Fruit fly (Drosophila melanogaster) whole organism, embryonic: Measurements from ENCODE around the gene CG42535.

Experiments
- Adf1 ChIP-seq: fragments of 200-800 bp; sonication (Bioruptor generic); IDR thresholded peaks from 2 replicates; pipeline ENCODE4 v1.3.6; 2022; ENCODE audit warnings: missing biosample characterization, missing genetic modification characterization
- Bgb ChIP-seq: fragments of 200-800 bp; sonication (Bioruptor generic); IDR thresholded peaks from 2 replicates; pipeline ENCODE4 v1.3.6; 2022; ENCODE audit warnings: missing biosample characterization, missing genetic modification characterization; ENCODE audit not compliant: partially characterized antibody
- CG10147 ChIP-seq: fragments of 200-800 bp; sonication (Bioruptor generic); optimal IDR thresholded peaks from 2 replicates; lab custom pipeline; 2019; ENCODE audit warnings: missing biosample characterization, mild to moderate bottlenecking, missing genetic modification characterization, moderate library complexity
- CG10366 ChIP-seq: fragments of 200-800 bp; sonication (Bioruptor generic); IDR thresholded peaks from 2 replicates; pipeline ENCODE4 v1.3.6; 2022; ENCODE audit warnings: missing biosample characterization, missing genetic modification characterization
- CG11085 ChIP-seq: fragments of 200-800 bp; sonication (Bioruptor generic); IDR thresholded peaks from 2 replicates; pipeline ENCODE4 v1.3.6; 2022; ENCODE audit warnings: missing biosample characterization, missing genetic modification characterization
- CG11504 ChIP-seq: fragments of 200-800 bp; sonication (Bioruptor generic); optimal IDR thresholded peaks from 3 replicates; lab custom pipeline; 2019; ENCODE audit warnings: missing biosample characterization, mild to moderate bottlenecking, missing genetic modification characterization, moderate library complexity
- CG12299 ChIP-seq: fragments of 200-800 bp; sonication (Bioruptor generic); optimal IDR thresholded peaks from 2 replicates; lab custom pipeline; 2018; ENCODE audit warnings: missing biosample characterization, mild to moderate bottlenecking, missing genetic modification characterization
- CG14050 ChIP-seq: fragments of 200-800 bp; sonication (Bioruptor generic); IDR thresholded peaks from 3 replicates; pipeline ENCODE4 v1.3.6; 2022; ENCODE audit warnings: missing biosample characterization, missing genetic modification characterization
- CG14965 ChIP-seq: fragments of 200-800 bp; sonication (Bioruptor generic); optimal IDR thresholded peaks from 2 replicates; lab custom pipeline; 2016; ENCODE audit warnings: missing biosample characterization, missing genetic modification characterization, borderline replicate concordance
- CG15479 ChIP-seq: fragments of 200-800 bp; sonication (Bioruptor generic); optimal IDR thresholded peaks from 3 replicates; lab custom pipeline; 2019; ENCODE audit warnings: missing biosample characterization, mild to moderate bottlenecking, missing genetic modification characterization, moderate library complexity
- CG16779 ChIP-seq: fragments of 200-800 bp; sonication (Bioruptor generic); IDR thresholded peaks from 2 replicates; pipeline ENCODE4 v1.3.6; 2022; ENCODE audit warnings: missing biosample characterization, missing genetic modification characterization
- CG17328 ChIP-seq: fragments of 200-800 bp; sonication (Bioruptor generic); IDR thresholded peaks from 2 replicates; pipeline ENCODE4 v1.3.6; 2022; ENCODE audit warnings: missing biosample characterization, missing genetic modification characterization
- CG30403 ChIP-seq: fragments of 200-800 bp; sonication (Bioruptor generic); optimal IDR thresholded peaks from 3 replicates; lab custom pipeline; 2016; ENCODE audit warnings: missing biosample characterization, missing genetic modification characterization
- CG34376 ChIP-seq: fragments of 200-800 bp; sonication (Bioruptor generic); optimal IDR thresholded peaks from 2 replicates; lab custom pipeline; 2018; ENCODE audit warnings: missing biosample characterization, mild to moderate bottlenecking, missing genetic modification characterization
- CG3995 ChIP-seq: fragments of 200-800 bp; sonication (Bioruptor generic); optimal IDR thresholded peaks from 3 replicates; lab custom pipeline; 2016; ENCODE audit warnings: missing biosample characterization, missing genetic modification characterization
- CG7987 ChIP-seq: fragments of 200-800 bp; sonication (Bioruptor generic); optimal IDR thresholded peaks from 2 replicates; lab custom pipeline; 2018; ENCODE audit warnings: missing biosample characterization, mild to moderate bottlenecking, missing genetic modification characterization, moderate library complexity
- CG8089 ChIP-seq: fragments of 200-800 bp; sonication (Bioruptor generic); optimal IDR thresholded peaks from 3 replicates; lab custom pipeline; 2016; ENCODE audit warnings: missing biosample characterization, missing genetic modification characterization
- CG8359 ChIP-seq: fragments of 200-800 bp; sonication (Bioruptor generic); optimal IDR thresholded peaks from 2 replicates; lab custom pipeline; 2017; ENCODE audit warnings: missing biosample characterization, mild to moderate bottlenecking, missing genetic modification characterization, borderline replicate concordance
- CG8478 ChIP-seq: fragments of >200 bp; optimal IDR thresholded peaks from 2 replicates; lab custom pipeline; 2018
- D19A ChIP-seq: fragments of 200-800 bp; optimal IDR thresholded peaks from 3 replicates; lab custom pipeline; 2019; ENCODE audit warnings: missing biosample characterization, mild to moderate bottlenecking, missing genetic modification characterization, moderate library complexity
- Hmx ChIP-seq: fragments of 200-800 bp; sonication (Bioruptor generic); optimal IDR thresholded peaks from 2 replicates; lab custom pipeline; 2016; ENCODE audit warnings: missing biosample characterization, missing genetic modification characterization
- Hr3 ChIP-seq: fragments of 200-800 bp; sonication (Bioruptor generic); optimal IDR thresholded peaks from 3 replicates; lab custom pipeline; 2016; ENCODE audit warnings: missing biosample characterization, missing genetic modification characterization
- MESR4 ChIP-seq: fragments of 200-800 bp; sonication (Bioruptor generic); optimal IDR thresholded peaks from 2 replicates; lab custom pipeline; 2018; ENCODE audit warnings: missing biosample characterization, mild to moderate bottlenecking, missing genetic modification characterization, moderate library complexity
- Opbp ChIP-seq: fragments of 200-800 bp; sonication (Bioruptor generic); IDR thresholded peaks from 3 replicates; pipeline ENCODE4 v1.3.6; 2022; ENCODE audit warnings: missing biosample characterization, missing genetic modification characterization; ENCODE audit not compliant: partially characterized antibody
- Scr ChIP-seq: fragments of 200-800 bp; sonication (Bioruptor generic); IDR thresholded peaks from 2 replicates; pipeline ENCODE4 v1.3.6; 2022; ENCODE audit warnings: missing biosample characterization, missing genetic modification characterization; ENCODE audit not compliant: partially characterized antibody
- Sox102F ChIP-seq: fragments of 200-800 bp; sonication (Bioruptor generic); optimal IDR thresholded peaks from 2 replicates; lab custom pipeline; 2018; ENCODE audit warnings: missing biosample characterization, mild to moderate bottlenecking, missing genetic modification characterization, moderate library complexity
- Vsx1 ChIP-seq: fragments of 200-800 bp; sonication (Bioruptor generic); optimal IDR thresholded peaks from 2 replicates; lab custom pipeline; 2017; ENCODE audit warnings: missing biosample characterization, mild to moderate bottlenecking, missing genetic modification characterization, missing genetic modification reagents
- YL-1 ChIP-seq: fragments of 200-800 bp; sonication (Bioruptor generic); optimal IDR thresholded peaks from 3 replicates; lab custom pipeline; 2017; ENCODE audit warnings: missing biosample characterization, mild to moderate bottlenecking, missing genetic modification characterization
- aop ChIP-seq: fragments of 200-800 bp; sonication (Bioruptor generic); IDR thresholded peaks from 2 replicates; pipeline ENCODE4 v1.3.6; 2022; ENCODE audit warnings: missing biosample characterization, missing genetic modification characterization
- bigmax ChIP-seq: fragments of 200-800 bp; sonication (Bioruptor generic); optimal IDR thresholded peaks from 2 replicates; lab custom pipeline; 2018; ENCODE audit warnings: missing biosample characterization, mild to moderate bottlenecking, missing genetic modification characterization
- chn ChIP-seq: fragments of 200-800 bp; sonication (Bioruptor generic); optimal IDR thresholded peaks from 2 replicates; lab custom pipeline; 2016; ENCODE audit warnings: missing biosample characterization, missing genetic modification characterization
- corto ChIP-seq: fragments of 200-800 bp; sonication (Bioruptor generic); optimal IDR thresholded peaks from 2 replicates; lab custom pipeline; 2016; ENCODE audit warnings: missing biosample characterization, mild to moderate bottlenecking, missing genetic modification characterization, moderate library complexity
- cwo ChIP-seq: fragments of 200-800 bp; sonication (Bioruptor generic); optimal IDR thresholded peaks from 3 replicates; lab custom pipeline; 2017; ENCODE audit warnings: missing biosample characterization, missing genetic modification characterization, mild to moderate bottlenecking, moderate library complexity, missing genetic modification reagents
- emc ChIP-seq: fragments of 200-800 bp; sonication (Bioruptor generic); optimal IDR thresholded peaks from 2 replicates; lab custom pipeline; 2016; ENCODE audit warnings: missing biosample characterization, missing genetic modification characterization
- esg ChIP-seq: fragments of 200-800 bp; sonication (Bioruptor generic); conservative IDR thresholded peaks from 2 replicates; pipeline ENCODE4 v1.3.6; 2022; ENCODE audit warnings: missing biosample characterization, missing genetic modification characterization
- eyg ChIP-seq: fragments of 200-800 bp; sonication (Bioruptor generic); optimal IDR thresholded peaks from 3 replicates; lab custom pipeline; 2016; ENCODE audit warnings: missing biosample characterization, missing genetic modification characterization
- gt ChIP-seq: fragments of 200-800 bp; sonication (Bioruptor generic); IDR thresholded peaks from 2 replicates; pipeline ENCODE4 v1.3.6; 2022; ENCODE audit warnings: missing biosample characterization, missing genetic modification characterization
- luna ChIP-seq: fragments of 200-800 bp; sonication (Bioruptor generic); optimal IDR thresholded peaks from 2 replicates; lab custom pipeline; 2016; ENCODE audit warnings: missing biosample characterization, missing genetic modification characterization
- mam ChIP-seq: fragments of 200-800 bp; sonication (Bioruptor generic); optimal IDR thresholded peaks from 3 replicates; lab custom pipeline; 2016; ENCODE audit warnings: missing biosample characterization, missing genetic modification characterization
- org-1 ChIP-seq: fragments of 200-800 bp; sonication (Bioruptor generic); optimal IDR thresholded peaks from 2 replicates; lab custom pipeline; 2017; ENCODE audit warnings: missing biosample characterization, missing genetic modification characterization
- pho ChIP-seq: fragments of 200-800 bp; sonication (Bioruptor generic); optimal IDR thresholded peaks from 2 replicates; lab custom pipeline; 2016; ENCODE audit warnings: missing biosample characterization, missing genetic modification characterization
- pita ChIP-seq: fragments of 200-800 bp; sonication (Bioruptor generic); optimal IDR thresholded peaks from 2 replicates; lab custom pipeline; 2017; ENCODE audit warnings: missing biosample characterization, mild to moderate bottlenecking, missing genetic modification characterization
- pnt ChIP-seq: fragments of 200-800 bp; sonication (Bioruptor generic); optimal IDR thresholded peaks from 3 replicates; lab custom pipeline; 2016; ENCODE audit warnings: missing biosample characterization, missing genetic modification characterization
- prd ChIP-seq, 3 experiments: fragments of >200 bp in 2 of 3; fragments of 200-800 bp in 1 of 3; sonication (Bioruptor generic) in 1 of 3; optimal IDR thresholded peaks in 2 of 3; IDR thresholded peaks in 1 of 3; 2 replicates in 2 of 3; 3 replicates in 1 of 3; pipeline versions ENCODE4 v1.3.6 to Lab custom; 2017 to 2022; ENCODE audit warnings: missing biosample characterization in 1 of 3, missing genetic modification characterization in 1 of 3
- shn ChIP-seq: fragments of 200-800 bp; sonication (Bioruptor generic); optimal IDR thresholded peaks from 3 replicates; lab custom pipeline; 2016; ENCODE audit warnings: missing biosample characterization, missing genetic modification characterization
- sna ChIP-seq: fragments of 200-800 bp; sonication (Bioruptor generic); IDR thresholded peaks from 2 replicates; pipeline ENCODE4 v1.3.6; 2022; ENCODE audit warnings: missing biosample characterization, missing genetic modification characterization; ENCODE audit not compliant: partially characterized antibody
- ssp ChIP-seq: fragments of 200-800 bp; sonication (Bioruptor generic); IDR thresholded peaks from 2 replicates; pipeline ENCODE4 v1.3.6; 2022; ENCODE audit warnings: missing biosample characterization, missing genetic modification characterization
- stc ChIP-seq: fragments of 200-800 bp; sonication (Bioruptor generic); IDR thresholded peaks from 2 replicates; pipeline ENCODE4 v1.3.6; 2022; ENCODE audit warnings: missing biosample characterization, missing genetic modification characterization
- wor ChIP-seq: fragments of 200-800 bp; sonication (Bioruptor generic); IDR thresholded peaks from 2 replicates; pipeline ENCODE4 v1.3.6; 2022; ENCODE audit warnings: missing biosample characterization, missing genetic modification characterization
- zen2 ChIP-seq: fragments of 200-800 bp; sonication (Bioruptor generic); IDR thresholded peaks from 3 replicates; pipeline ENCODE4 v1.3.6; 2022; ENCODE audit warnings: missing biosample characterization, missing genetic modification characterization; ENCODE audit not compliant: partially characterized antibody

CG42535 gene

DNA sequence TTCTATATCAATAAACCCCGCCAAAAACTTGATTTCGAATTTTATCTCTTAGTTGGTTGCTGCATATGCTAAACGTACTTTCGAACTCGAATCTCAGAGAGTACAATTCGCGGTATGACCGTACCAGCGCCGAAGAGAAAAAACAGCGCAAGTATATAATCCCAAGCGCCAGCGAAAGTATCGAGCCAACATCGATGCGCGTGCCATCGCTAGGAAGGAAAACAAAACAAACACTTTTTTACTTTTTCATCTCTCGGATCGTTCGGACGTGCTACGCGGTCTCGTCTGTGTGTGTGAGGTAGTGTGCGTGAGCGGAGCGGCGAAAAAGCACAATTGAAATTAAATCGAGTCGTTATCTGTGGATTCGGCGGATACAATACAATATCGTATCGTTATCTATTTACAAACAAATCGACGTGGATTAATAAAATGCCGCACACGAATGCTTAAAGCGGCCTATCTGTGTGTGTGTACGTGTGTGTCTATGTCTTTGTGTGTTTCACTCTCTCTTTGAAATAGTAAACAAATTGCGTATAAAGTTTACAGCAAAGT lies 33.9 kb upstream of the CG42535 start, which contains the start of gene simj (continued):
- TF ChIP-seq D19A, result peak; percentile 48
- 0 out of 2 replicates have a peak, but pooled peaks have one; percentile 27 for TF ChIP-seq CG16779 (GFP tag; lab: Robert Waterston, UW)
- no peak for TF ChIP-seq Hr3 (GFP tag; lab: Kevin White, UChicago)
- no peak for TF ChIP-seq CG14050 (GFP tag; lab: Robert Waterston, UW)
- TF ChIP-seq Sox102F (GFP tag; lab: Kevin White, UChicago), result no peak
- TF ChIP-seq Scr (GFP tag; lab: Robert Waterston, UW), result peak; percentile 87
- peak; percentile 68; the same call in 1 of the 2 replicates for TF ChIP-seq Adf1 (GFP tag; lab: Robert Waterston, UW)
- TF ChIP-seq pnt (GFP tag; lab: Kevin White, UChicago), result no peak
- TF ChIP-seq gt, result no peak
- peak; percentile 94 for TF ChIP-seq Opbp (GFP tag; lab: Robert Waterston, UW)
- TF ChIP-seq aop (GFP tag; lab: Robert Waterston, UW), result no peak
- TF ChIP-seq org-1 (GFP tag; lab: Kevin White, UChicago), result no peak
- peak; percentile 31 for TF ChIP-seq CG8359 (GFP tag; lab: Kevin White, UChicago)
- TF ChIP-seq CG11504 (tag; lab: Kevin White, UChicago), result peak; percentile 55
- TF ChIP-seq CG17328, result peak; percentile 38
- no peak for TF ChIP-seq CG15479 (GFP tag; lab: Kevin White, UChicago)
- no peak for TF ChIP-seq YL-1 (GFP tag; lab: Kevin White, UChicago)
- TF ChIP-seq sna, result peak; percentile 81
- peak; percentile 94 for TF ChIP-seq Bgb (GFP tag; lab: Robert Waterston, UW)
- peak; percentile 4 for TF ChIP-seq shn (GFP tag; lab: Kevin White, UChicago)
- peak; percentile 88 for TF ChIP-seq CG34376 (GFP tag; lab: Kevin White, UChicago)
- no peak for TF ChIP-seq cwo (GFP tag; lab: Kevin White, UChicago)
- no peak for TF ChIP-seq CG8478
- TF ChIP-seq Vsx1 (GFP tag; lab: Kevin White, UChicago), result no peak
- no peak for TF ChIP-seq CG3995 (GFP tag; lab: Kevin White, UChicago)
- TF ChIP-seq mam (GFP tag; lab: Kevin White, UChicago), result peak; percentile 40
- peak; percentile 64 for TF ChIP-seq CG12299
- no peak for TF ChIP-seq emc
- no peak; the same call in 1 of the 2 replicates for TF ChIP-seq stc (GFP tag; lab: Robert Waterston, UW)
- TF ChIP-seq bigmax, result peak; percentile 67
- no peak for TF ChIP-seq prd (optimal IDR thresholded peaks at IDR 0.05; lab: Kevin White, UChicago)
- 0 out of 3 replicates have a peak, but pooled peaks have one; percentile 8 for TF ChIP-seq prd (GFP tag; IDR thresholded peaks at IDR 0.05; lab: Robert Waterston, UW)
- TF ChIP-seq CG10147, result peak; percentile 2
- TF ChIP-seq ssp (GFP tag; lab: Robert Waterston, UW), result no peak
- TF ChIP-seq CG10366 (GFP tag; lab: Robert Waterston, UW), result no peak
- TF ChIP-seq corto (GFP tag; lab: Kevin White, UChicago), result peak; percentile 2
- peak; percentile 80; the same call in 1 of the 3 replicates for TF ChIP-seq zen2 (GFP tag; lab: Robert Waterston, UW)
- TF ChIP-seq wor (GFP tag; lab: Robert Waterston, UW), result no peak
- TF ChIP-seq esg (GFP tag; lab: Robert Waterston, UW), result no peak
- TF ChIP-seq CG30403 (GFP tag; lab: Kevin White, UChicago), result peak; percentile 18
- peak; percentile 23 for TF ChIP-seq pho (GFP tag; lab: Kevin White, UChicago)
- TF ChIP-seq chn (GFP tag; lab: Kevin White, UChicago), result peak; percentile 41
- no peak for TF ChIP-seq CG11085 (GFP tag; lab: Robert Waterston, UW)
- peak; percentile 23 for TF ChIP-seq CG8089 (GFP tag; lab: Kevin White, UChicago)
- TF ChIP-seq luna (GFP tag; lab: Kevin White, UChicago), result peak; percentile 48
- peak; percentile 70 for TF ChIP-seq CG7987 (GFP tag; lab: Kevin White, UChicago)
- peak; percentile 68 for TF ChIP-seq MESR4
- peak; percentile 28 for TF ChIP-seq eyg (GFP tag; lab: Kevin White, UChicago)
- peak; percentile 73 for TF ChIP-seq pita (GFP tag; lab: Kevin White, UChicago)
- no peak for TF ChIP-seq Hmx (GFP tag; lab: Kevin White, UChicago)
- no peak for TF ChIP-seq CG14965 (GFP tag; lab: Kevin White, UChicago)
